Worm (Caenorhabditis elegans): ENCODE results near the gene F45H10.5.

- TF ChIP-seq madf-6 (GFP tag; IDR thresholded peaks at IDR 0.05), result no peak
- no peak for TF ChIP-seq nhr-27 (tag; optimal IDR thresholded peaks at IDR 0.05)
- TF ChIP-seq madf-3 (GFP tag; IDR thresholded peaks at IDR 0.05), result no peak
- TF ChIP-seq hrde-1 (tag; optimal IDR thresholded peaks at IDR 0.05; ENCODE audit: borderline replicate concordance), result no peak
- TF ChIP-seq cebp-1 (GFP tag; IDR thresholded peaks at IDR 0.05), result no peak
- TF ChIP-seq cebp-1 (tag; optimal IDR thresholded peaks at IDR 0.05), result no peak
- no peak for TF ChIP-seq egl-44 (GFP tag; IDR thresholded peaks at IDR 0.05)
- TF ChIP-seq F22D6.2 (tag; optimal IDR thresholded peaks at IDR 0.05), result no peak
- no peak for TF ChIP-seq F55B11.4 (tag; optimal IDR thresholded peaks at IDR 0.05; ENCODE audit: borderline replicate concordance, insufficient read depth)
- TF ChIP-seq lin-35 (GFP tag; optimal IDR thresholded peaks at IDR 0.05), result no peak
- TF ChIP-seq sea-2 (GFP tag; IDR thresholded peaks at IDR 0.05), result no peak
These were observed 6.9 kb downstream of the F45H10.5 start for ce11 chrII:13508607-13509006.
